Worm (Caenorhabditis elegans) whole organism, young adult: Measurements from ENCODE around the gene spp-3.

Experiments
- B0019.2 ChIP-seq: fragments of 200-800 bp; sonication (Bioruptor generic); conservative IDR thresholded peaks from 2 replicates; pipeline ENCODE4 v1.3.6; 2022; ENCODE audit warnings: missing genetic modification reagents, missing genetic modification characterization, missing compliant biosample characterization
- B0035.1 ChIP-seq: sonication (generic microtip); optimal IDR thresholded peaks from 2 replicates; lab custom pipeline; 2016; ENCODE audit warnings: missing genetic modification characterization, mild to moderate bottlenecking, missing compliant biosample characterization, missing genotype, missing genetic modification reagents
- B0261.1 ChIP-seq: sonication (generic microtip); optimal IDR thresholded peaks from 2 replicates; lab custom pipeline; 2016; ENCODE audit warnings: mild to moderate bottlenecking, missing genetic modification characterization, moderate library complexity, missing compliant biosample characterization
- B0336.3 ChIP-seq: fragments of 200-800 bp; sonication (Bioruptor generic); IDR thresholded peaks from 2 replicates; pipeline ENCODE4 v1.3.6; 2022; ENCODE audit warnings: missing genetic modification characterization, missing compliant biosample characterization
- D2030.7 ChIP-seq: fragments of 200-800 bp; sonication (Bioruptor generic); IDR thresholded peaks from 2 replicates; pipeline ENCODE4 v1.3.6; 2022; ENCODE audit warnings: missing genetic modification reagents, missing genetic modification characterization, missing compliant biosample characterization
- F22D6.2 ChIP-seq: sonication (generic microtip); optimal IDR thresholded peaks from 2 replicates; lab custom pipeline; 2016; ENCODE audit warnings: mild to moderate bottlenecking, missing genetic modification characterization, missing compliant biosample characterization
- F33H1.4 ChIP-seq: fragments of 200-800 bp; sonication (Bioruptor generic); IDR thresholded peaks from 2 replicates; pipeline ENCODE4 v1.3.6; 2022; ENCODE audit warnings: missing genetic modification reagents, missing genetic modification characterization, missing compliant biosample characterization
- F55B11.4 ChIP-seq: sonication (generic microtip); optimal IDR thresholded peaks from 2 replicates; lab custom pipeline; 2016; ENCODE audit warnings: missing compliant biosample characterization, missing genetic modification characterization, borderline replicate concordance; ENCODE audit not compliant: insufficient read depth
- K11D2.4 ChIP-seq: fragments of 200-800 bp; sonication (Bioruptor generic); IDR thresholded peaks from 2 replicates; pipeline ENCODE4 v1.3.6; 2022; ENCODE audit warnings: missing genetic modification reagents, missing genetic modification characterization, missing compliant biosample characterization
- Y53F4B.3 ChIP-seq: fragments of 200-800 bp; sonication (Bioruptor generic); IDR thresholded peaks from 2 replicates; pipeline ENCODE4 v1.3.6; 2022; ENCODE audit warnings: missing genetic modification reagents, missing genetic modification characterization, missing compliant biosample characterization
- Y67H2A.10 ChIP-seq: fragments of 200-800 bp; sonication (Bioruptor generic); conservative IDR thresholded peaks from 2 replicates; pipeline ENCODE4 v1.3.6; 2022; ENCODE audit warnings: missing genetic modification reagents, missing genetic modification characterization, missing compliant biosample characterization
- ama-1 ChIP-seq, 3 experiments: fragments of 150-350 bp in 1 of 3; sonication (generic microtip) in 2 of 3; optimal IDR thresholded peaks; 2 replicates each; lab custom pipeline; 2014 to 2018; ENCODE audit warnings: missing biosample characterization in 2 of 3, missing genetic modification characterization in 2 of 3, missing genetic modification reagents in 2 of 3
- cebp-1 ChIP-seq, 2 experiments: fragments of 200-800 bp in 1 of 2; sonication (Bioruptor generic) in 1 of 2; sonication (generic microtip) in 1 of 2; IDR thresholded peaks in 1 of 2; optimal IDR thresholded peaks in 1 of 2; 2 replicates each; pipeline versions ENCODE4 v1.3.6 to Lab custom; 2017 to 2022; ENCODE audit warnings: missing compliant biosample characterization in 2 of 2, missing genetic modification characterization in 2 of 2, mild to moderate bottlenecking in 1 of 2, missing genetic modification reagents in 1 of 2, moderate library complexity in 1 of 2
- ceh-100 ChIP-seq: fragments of 200-800 bp; sonication (Bioruptor generic); IDR thresholded peaks from 2 replicates; pipeline ENCODE4 v1.3.6; 2022; ENCODE audit warnings: missing genetic modification reagents, missing genetic modification characterization, missing compliant biosample characterization
- ceh-58 ChIP-seq: fragments of 200-800 bp; sonication (Bioruptor generic); IDR thresholded peaks from 2 replicates; pipeline ENCODE4 v1.3.6; 2022; ENCODE audit warnings: missing genetic modification characterization, missing compliant biosample characterization
- dpff-1 ChIP-seq: sonication (generic microtip); optimal IDR thresholded peaks from 2 replicates; lab custom pipeline; 2017; ENCODE audit warnings: mild to moderate bottlenecking, missing genetic modification characterization, missing compliant biosample characterization
- efl-1 ChIP-seq: fragments of 150-350 bp; optimal IDR thresholded peaks from 2 replicates; lab custom pipeline; 2014; ENCODE audit warnings: missing biosample characterization, missing genetic modification reagents, missing genetic modification characterization
- egl-18 ChIP-seq: fragments of 200-800 bp; sonication (Bioruptor generic); IDR thresholded peaks from 2 replicates; pipeline ENCODE4 v1.3.6; 2022; ENCODE audit warnings: missing genetic modification reagents, missing genetic modification characterization, missing compliant biosample characterization
- egl-44 ChIP-seq: fragments of 200-800 bp; sonication (Bioruptor generic); IDR thresholded peaks from 2 replicates; pipeline ENCODE4 v1.3.6; 2022; ENCODE audit warnings: missing genetic modification reagents, missing genetic modification characterization, missing compliant biosample characterization
- egrh-3 ChIP-seq: fragments of 200-800 bp; sonication (Bioruptor generic); IDR thresholded peaks from 2 replicates; pipeline ENCODE4 v1.3.6; 2022; ENCODE audit warnings: missing genetic modification reagents, missing genetic modification characterization, missing compliant biosample characterization
- ekl-4 ChIP-seq: fragments of 200-800 bp; sonication (Bioruptor generic); IDR thresholded peaks from 2 replicates; pipeline ENCODE4 v1.3.6; 2022; ENCODE audit warnings: missing genetic modification reagents, missing genetic modification characterization, missing compliant biosample characterization
- fkh-3 ChIP-seq: sonication (generic microtip); optimal IDR thresholded peaks from 2 replicates; lab custom pipeline; 2016; ENCODE audit warnings: mild to moderate bottlenecking, missing genetic modification characterization, missing compliant biosample characterization
- gei-17 ChIP-seq: fragments of 200-800 bp; sonication (Bioruptor generic); optimal IDR thresholded peaks from 2 replicates; lab custom pipeline; 2018; ENCODE audit warnings: mild to moderate bottlenecking, missing genetic modification characterization, missing compliant biosample characterization
- him-1 ChIP-seq: sonication (generic microtip); optimal IDR thresholded peaks from 2 replicates; lab custom pipeline; 2016; ENCODE audit warnings: missing genotype, missing genetic modification reagents, missing genetic modification characterization, missing compliant biosample characterization
- hlh-12 ChIP-seq: sonication (generic microtip); optimal IDR thresholded peaks from 2 replicates; lab custom pipeline; 2016; ENCODE audit warnings: missing genetic modification characterization, missing compliant biosample characterization
- hmg-20 ChIP-seq: fragments of 200-800 bp; sonication (Bioruptor generic); IDR thresholded peaks from 2 replicates; pipeline ENCODE4 v1.3.6; 2022; ENCODE audit warnings: missing genetic modification reagents, missing genetic modification characterization, missing compliant biosample characterization
- hrde-1 ChIP-seq: sonication (generic microtip); optimal IDR thresholded peaks from 2 replicates; lab custom pipeline; 2016; ENCODE audit warnings: missing genetic modification characterization, mild to moderate bottlenecking, missing compliant biosample characterization, moderate library complexity, missing genotype, missing genetic modification reagents, borderline replicate concordance
- let-607 ChIP-seq, 2 experiments: fragments of 200-800 bp in 1 of 2; sonication (Bioruptor generic) in 1 of 2; sonication (generic microtip) in 1 of 2; optimal IDR thresholded peaks; 2 replicates each; lab custom pipeline; 2016 to 2018; ENCODE audit warnings: mild to moderate bottlenecking in 2 of 2, missing compliant biosample characterization in 2 of 2, missing genetic modification characterization in 2 of 2, moderate library complexity in 2 of 2, missing genotype in 1 of 2
- lin-26 ChIP-seq: fragments of 200-800 bp; sonication (Bioruptor generic); IDR thresholded peaks from 2 replicates; pipeline ENCODE4 v1.3.6; 2022; ENCODE audit warnings: missing genetic modification reagents, missing genetic modification characterization, missing compliant biosample characterization
- madf-10 ChIP-seq: sonication (generic microtip); optimal IDR thresholded peaks from 2 replicates; lab custom pipeline; 2016; ENCODE audit warnings: mild to moderate bottlenecking, missing genetic modification characterization, missing compliant biosample characterization
- madf-3 ChIP-seq: fragments of 200-800 bp; sonication (Bioruptor generic); IDR thresholded peaks from 2 replicates; pipeline ENCODE4 v1.3.6; 2022; ENCODE audit warnings: missing genetic modification reagents, missing genetic modification characterization, missing compliant biosample characterization
- madf-8 ChIP-seq: fragments of 200-800 bp; sonication (Bioruptor generic); conservative IDR thresholded peaks from 2 replicates; pipeline ENCODE4 v1.3.6; 2022; ENCODE audit warnings: missing genetic modification reagents, missing genetic modification characterization, missing compliant biosample characterization
- mcd-1 ChIP-seq: fragments of 200-800 bp; sonication (Bioruptor generic); IDR thresholded peaks from 2 replicates; pipeline ENCODE4 v1.3.6; 2022; ENCODE audit warnings: missing genetic modification reagents, missing genetic modification characterization, missing compliant biosample characterization
- mxl-1 ChIP-seq: sonication (generic microtip); optimal IDR thresholded peaks from 2 replicates; lab custom pipeline; 2016; ENCODE audit warnings: missing genetic modification characterization, missing compliant biosample characterization
- nfya-1 ChIP-seq: sonication (generic microtip); optimal IDR thresholded peaks from 2 replicates; lab custom pipeline; 2017; ENCODE audit warnings: antibody characterized with exemption, missing compliant biosample characterization, missing genetic modification characterization, borderline replicate concordance; ENCODE audit not compliant: insufficient read depth
- nfya-2 ChIP-seq: fragments of 200-800 bp; sonication (Bioruptor generic); IDR thresholded peaks from 2 replicates; pipeline ENCODE4 v1.3.6; 2022; ENCODE audit warnings: missing genetic modification reagents, missing genetic modification characterization, missing compliant biosample characterization
- nhr-120 ChIP-seq: fragments of 200-800 bp; sonication (Bioruptor generic); IDR thresholded peaks from 2 replicates; pipeline ENCODE4 v1.3.6; 2022; ENCODE audit warnings: missing genetic modification characterization, missing compliant biosample characterization
- nhr-80 ChIP-seq: sonication (generic microtip); optimal IDR thresholded peaks from 2 replicates; lab custom pipeline; 2016; ENCODE audit warnings: missing genetic modification characterization, missing compliant biosample characterization
- nhr-90 ChIP-seq: sonication (generic microtip); optimal IDR thresholded peaks from 2 replicates; lab custom pipeline; 2016; ENCODE audit warnings: missing genotype, mild to moderate bottlenecking, missing genetic modification characterization, missing compliant biosample characterization
- sea-2 ChIP-seq: fragments of 200-800 bp; sonication (Bioruptor generic); IDR thresholded peaks from 2 replicates; pipeline ENCODE4 v1.3.6; 2022; ENCODE audit warnings: missing genetic modification characterization, missing compliant biosample characterization
- snpc-1.1 ChIP-seq: sonication (generic microtip); optimal IDR thresholded peaks from 2 replicates; lab custom pipeline; 2017; ENCODE audit warnings: missing genetic modification characterization, mild to moderate bottlenecking, missing compliant biosample characterization, antibody characterized with exemption, moderate library complexity, missing genotype, missing genetic modification reagents; ENCODE audit not compliant: insufficient read depth
- snpc-3.4 ChIP-seq: sonication (generic microtip); optimal IDR thresholded peaks from 2 replicates; lab custom pipeline; 2017; ENCODE audit warnings: missing genetic modification characterization, mild to moderate bottlenecking, missing compliant biosample characterization, antibody characterized with exemption, moderate library complexity, missing genotype, missing genetic modification reagents
- sptf-2 ChIP-seq: fragments of 200-800 bp; sonication (Bioruptor generic); optimal IDR thresholded peaks from 2 replicates; lab custom pipeline; 2018; ENCODE audit warnings: mild to moderate bottlenecking, missing genetic modification characterization, missing compliant biosample characterization
- xnd-1 ChIP-seq: sonication (generic microtip); optimal IDR thresholded peaks from 2 replicates; lab custom pipeline; 2016; ENCODE audit warnings: missing genotype, missing genetic modification reagents, missing genetic modification characterization, missing compliant biosample characterization
- zim-3 ChIP-seq: sonication (generic microtip); optimal IDR thresholded peaks from 2 replicates; lab custom pipeline; 2017; ENCODE audit warnings: mild to moderate bottlenecking, missing genetic modification characterization, moderate library complexity, missing compliant biosample characterization
- ztf-3 ChIP-seq: fragments of 200-800 bp; sonication (Bioruptor generic); optimal IDR thresholded peaks from 2 replicates; lab custom pipeline; 2018; ENCODE audit warnings: mild to moderate bottlenecking, missing genetic modification characterization, missing compliant biosample characterization

spp-3 gene

DNA sequence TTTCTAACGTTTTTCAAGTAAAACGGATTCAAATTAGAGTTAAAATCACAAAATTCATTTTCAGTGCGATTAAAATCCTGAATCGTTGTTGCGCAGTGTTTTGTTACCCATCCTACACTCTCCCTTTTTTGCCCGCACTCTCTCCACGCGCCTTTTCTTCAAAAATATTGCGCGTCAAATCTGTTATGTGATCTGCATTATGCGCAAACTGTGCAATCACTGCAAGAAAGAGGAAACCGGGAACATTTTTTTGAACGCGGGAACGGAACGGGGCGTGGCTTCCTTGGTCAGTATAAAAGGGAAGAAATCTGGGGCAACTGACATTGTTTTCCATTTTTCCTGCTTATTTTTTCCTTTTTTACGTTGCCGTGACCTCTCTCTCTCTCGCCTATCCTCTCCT is 25.2 kb upstream of the spp-3 start (continued):
- TF ChIP-seq nhr-120 (no peak), mxl-1 (no peak), ceh-58 (GFP tag; lab: Robert Waterston, UW) (no peak), F55B11.4 (tag; lab: Kevin White, UChicago) (no peak), gei-17 (GFP tag; lab: Kevin White, UChicago) (no peak), hrde-1 (tag; lab: Kevin White, UChicago) (no peak), snpc-1.1 (no peak), him-1 (no peak), dpff-1 (tag; lab: Kevin White, UChicago) (no peak), ztf-3 (GFP tag; lab: Kevin White, UChicago) (no peak), madf-3 (GFP tag; lab: Robert Waterston, UW) (no peak), snpc-3.4 (tag; lab: Kevin White, UChicago) (no peak), egl-18 (no peak), efl-1 (GFP tag; lab: Kevin White, UChicago) (peak; percentile 70)

DNA sequence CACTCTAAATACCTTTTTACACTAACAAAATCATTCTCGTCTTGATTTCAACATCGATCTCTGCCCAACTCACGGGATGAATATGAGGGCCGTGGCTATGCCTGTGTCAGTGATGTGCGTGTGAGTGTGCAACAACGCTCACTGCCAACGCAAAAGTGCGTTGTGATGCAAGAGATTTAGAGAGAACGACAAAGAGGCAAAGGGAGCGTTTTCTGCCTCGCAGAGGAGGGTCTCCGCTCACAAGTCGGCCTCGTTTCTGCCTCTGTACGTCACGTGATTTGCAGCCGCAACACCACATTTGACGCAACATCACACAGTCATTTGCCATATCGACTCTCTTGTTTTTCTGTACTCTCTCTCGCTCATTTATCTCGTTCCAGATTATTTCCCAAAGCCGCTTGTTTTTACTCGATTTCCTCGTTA is 19.2 kb upstream of the spp-3 start, which contains the start of gene epg-7:
Gene epg-7, plus strand, starts transcription at position 413 of the 423 bp plus-strand sequence.
- TF ChIP-seq egl-44 (GFP tag; lab: Robert Waterston, UW) (peak; percentile 83; the same call in 1 of the 2 replicates), D2030.7 (GFP tag; lab: Robert Waterston, UW) (no peak), gei-17 (GFP tag; lab: Kevin White, UChicago) (peak; percentile 86), nhr-90 (tag; lab: Kevin White, UChicago) (peak; percentile 40), Y67H2A.10 (GFP tag; lab: Robert Waterston, UW) (no peak), cebp-1 (GFP tag; IDR thresholded peaks at IDR 0.05; lab: Robert Waterston, UW) (peak; percentile 86), cebp-1 (tag; optimal IDR thresholded peaks at IDR 0.05; lab: Kevin White, UChicago) (peak; percentile 96), ama-1 (optimal IDR thresholded peaks at IDR 0.05; lab: Kevin White, UChicago) (no peak), ama-1 (GFP tag; optimal IDR thresholded peaks at IDR 0.05; lab: Kevin White, UChicago) (no peak), dpff-1 (tag; lab: Kevin White, UChicago) (no peak), F22D6.2 (tag; lab: Kevin White, UChicago) (peak; percentile 60), B0019.2 (GFP tag; lab: Robert Waterston, UW) (no peak), B0336.3 (GFP tag; lab: Robert Waterston, UW) (peak; percentile 88), hlh-12 (tag; lab: Kevin White, UChicago) (no peak), mcd-1 (GFP tag; lab: Robert Waterston, UW) (peak; percentile 81), madf-10 (tag; lab: Kevin White, UChicago) (peak; percentile 80), F55B11.4 (tag; lab: Kevin White, UChicago) (no peak), K11D2.4 (GFP tag; lab: Robert Waterston, UW) (peak; percentile 84), zim-3 (no peak), ekl-4 (GFP tag; lab: Robert Waterston, UW) (peak; percentile 80), ceh-100 (GFP tag; lab: Robert Waterston, UW) (no peak), B0261.1 (tag; lab: Kevin White, UChicago) (peak; percentile 5), sptf-2 (no peak), nfya-2 (no peak), nfya-1 (tag; lab: Kevin White, UChicago) (no peak), hmg-20 (GFP tag; lab: Robert Waterston, UW) (peak; percentile 64), him-1 (no peak), egrh-3 (peak; percentile 47; the same call in 1 of the 2 replicates), xnd-1 (tag; lab: Kevin White, UChicago) (no peak), fkh-3 (no peak), madf-8 (GFP tag; lab: Robert Waterston, UW) (no peak), lin-26 (GFP tag; lab: Robert Waterston, UW) (no peak), nhr-80 (tag; lab: Kevin White, UChicago) (peak; percentile 90), let-607 (tag; optimal IDR thresholded peaks at IDR 0.05; lab: Kevin White, UChicago) (peak; percentile 50 to 79), B0035.1 (tag; lab: Kevin White, UChicago) (no peak), F33H1.4 (no peak), egl-18 (no peak), sea-2 (GFP tag; lab: Robert Waterston, UW) (no peak), Y53F4B.3 (GFP tag; lab: Robert Waterston, UW) (no peak)
